Fruit fly (Drosophila melanogaster) whole organism, prepupa: Measurements from ENCODE around the gene Cyp310a1.

ENCODE experiments used
- Blimp-1 ChIP-seq: fragments of 200-800 bp; sonication (Bioruptor generic); optimal IDR thresholded peaks from 3 replicates; lab custom pipeline; 2017; ENCODE audit warnings: missing biosample characterization, missing genetic modification characterization, mild to moderate bottlenecking, moderate library complexity, missing genetic modification reagents
- CG3032 ChIP-seq: fragments of 200-800 bp; optimal IDR thresholded peaks from 2 replicates; lab custom pipeline; 2019; ENCODE audit warnings: missing biosample characterization, mild to moderate bottlenecking, missing genetic modification characterization, moderate library complexity
- CG6163 ChIP-seq: fragments of 200-800 bp; sonication (Bioruptor generic); IDR thresholded peaks from 3 replicates; pipeline ENCODE4 v1.3.6; 2022; ENCODE audit warnings: missing biosample characterization, missing genetic modification characterization
- Gug ChIP-seq: fragments of 200-800 bp; sonication (Bioruptor generic); IDR thresholded peaks from 2 replicates; pipeline ENCODE4 v1.3.6; 2022; ENCODE audit warnings: missing biosample characterization, missing genetic modification characterization
- OdsH ChIP-seq: fragments of 200-800 bp; sonication (Bioruptor generic); optimal IDR thresholded peaks from 3 replicates; lab custom pipeline; 2016; ENCODE audit warnings: missing biosample characterization, missing genetic modification characterization
- net ChIP-seq: fragments of 200-800 bp; sonication (Bioruptor generic); optimal IDR thresholded peaks from 3 replicates; lab custom pipeline; 2016; ENCODE audit warnings: missing biosample characterization, missing genetic modification characterization

DNA sequence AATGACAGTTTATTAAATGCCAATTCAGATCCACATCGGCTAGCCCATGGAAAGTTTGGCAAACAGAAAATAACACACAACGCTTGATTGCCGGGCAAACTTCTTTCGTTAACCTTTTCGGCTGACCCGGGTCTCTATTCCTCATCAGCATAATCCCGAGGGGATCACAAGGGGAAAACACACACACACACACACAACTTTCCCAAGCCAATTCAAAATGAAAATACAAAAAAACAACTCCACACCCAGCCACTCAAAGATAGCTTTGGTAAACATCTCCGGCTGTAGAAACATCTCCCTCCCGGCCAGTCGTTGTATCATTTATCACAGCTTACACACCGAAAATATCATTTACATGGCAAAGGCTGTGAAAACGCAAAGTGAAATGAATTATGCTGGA lies 32.7 kb downstream of the Cyp310a1 start:
- TF ChIP-seq Gug = no peak
- TF ChIP-seq net (GFP tag; lab: Kevin White, UChicago) = no peak
- TF ChIP-seq CG6163 (GFP tag; lab: Robert Waterston, UW) = no peak
- no peak for TF ChIP-seq CG3032 (tag; lab: Kevin White, UChicago)
- no peak for TF ChIP-seq Blimp-1
- no peak for TF ChIP-seq OdsH
